Worm (Caenorhabditis elegans): Measurements from ENCODE around the gene igdb-2.
A peak's percentile ranks its signal among the peaks of the same experiment; 100 is the strongest.

The igdb-2 gene

ce11 chrIV:12429504-12429903 lies 39.0 kb upstream of the igdb-2 start (continued):
- TF ChIP-seq sdz-12 (GFP tag; optimal IDR thresholded peaks at IDR 0.05) = no peak
- TF ChIP-seq daf-16 (GFP tag; optimal IDR thresholded peaks at IDR 0.05) = no peak
- TF ChIP-seq daf-16 (tag; optimal IDR thresholded peaks at IDR 0.05) = no peak
- TF ChIP-seq jun-1 (tag; optimal IDR thresholded peaks at IDR 0.05) = no peak

DNA sequence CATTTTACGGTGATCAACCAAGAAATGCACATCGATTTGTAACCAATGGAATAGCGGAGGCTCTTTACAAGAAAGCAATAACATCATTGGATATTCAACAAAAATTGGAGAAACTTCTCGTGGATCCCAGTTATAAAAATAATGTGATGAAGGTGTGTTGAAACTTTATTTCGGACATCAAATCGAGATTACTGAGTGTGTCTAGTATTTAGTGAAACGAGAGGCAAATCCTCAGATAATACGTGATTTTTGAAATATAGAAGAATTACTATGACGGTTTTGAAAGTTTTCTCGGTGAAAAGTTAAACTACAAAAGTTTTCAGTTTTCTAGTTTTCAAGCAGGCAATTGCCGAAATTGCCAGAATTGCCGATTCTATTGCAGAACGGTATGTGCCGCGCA lies 36.7 kb upstream of the igdb-2 start:
- TF ChIP-seq jun-1 (tag; optimal IDR thresholded peaks at IDR 0.05) = no peak
- peak; percentile 92 for TF ChIP-seq aha-1 (tag)

DNA sequence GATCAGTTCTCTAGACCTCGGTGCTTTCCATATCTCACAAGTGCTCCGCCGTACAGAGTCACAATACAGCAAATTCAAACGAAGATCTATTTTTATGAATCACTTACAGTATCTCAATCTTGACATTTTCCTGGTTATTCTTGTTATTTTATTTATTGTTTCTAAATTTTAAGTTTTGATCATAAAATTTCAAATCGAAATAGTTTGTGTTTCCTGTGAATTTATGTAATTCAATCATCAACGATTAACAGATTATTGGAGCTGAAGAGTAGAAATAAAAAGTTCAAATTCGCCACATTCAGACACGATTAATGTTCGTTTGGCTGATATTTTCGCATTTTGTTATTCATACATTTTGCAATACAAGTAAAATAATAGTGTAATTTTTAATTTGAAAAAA lies 36.1 kb upstream of the igdb-2 start, which contains the start of gene clec-184:
clec-184 (plus strand) TSS at position 301 of the 400 bp plus-strand sequence.
- TF ChIP-seq snpc-4 (tag; optimal IDR thresholded peaks at IDR 0.05) (no peak), dmd-6 (GFP tag; IDR thresholded peaks at IDR 0.05) (no peak), hlh-30 (tag; optimal IDR thresholded peaks at IDR 0.05; ENCODE audit: insufficient read depth) (no peak), pqm-1 (tag; optimal IDR thresholded peaks at IDR 0.05) (no peak), hif-1 (tag; optimal IDR thresholded peaks at IDR 0.05) (no peak), mdl-1 (tag; optimal IDR thresholded peaks at IDR 0.05) (no peak), lin-13 (GFP tag; optimal IDR thresholded peaks at IDR 0.05) (no peak), lin-38 (GFP tag; IDR thresholded peaks at IDR 0.05) (no peak), sdz-12 (GFP tag; optimal IDR thresholded peaks at IDR 0.05) (no peak), egl-27 (tag; optimal IDR thresholded peaks at IDR 0.05) (no peak)

ce11 chrIV:12435442-12435841 lies 33.0 kb upstream of the igdb-2 start, which contains the start of gene irg-4:
Gene irg-4, plus strand, starts transcription at chrIV:12435833.
- TF ChIP-seq nhr-111 (GFP tag; optimal IDR thresholded peaks at IDR 0.05) (no peak), F37D6.2 (tag; optimal IDR thresholded peaks at IDR 0.05) (no peak), egl-43 (GFP tag; IDR thresholded peaks at IDR 0.05) (no peak), pqm-1 (tag; optimal IDR thresholded peaks at IDR 0.05) (peak; percentile 93), tag-97 (GFP tag; IDR thresholded peaks at IDR 0.05) (no peak), nhr-28 (tag; optimal IDR thresholded peaks at IDR 0.05) (peak; percentile 81), nhr-77 (tag; optimal IDR thresholded peaks at IDR 0.05) (peak; percentile 19), hlh-11 (tag; optimal IDR thresholded peaks at IDR 0.05) (peak; percentile 42), php-3 (GFP tag; IDR thresholded peaks at IDR 0.05) (0 out of 2 replicates have a peak, but pooled peaks have one; percentile 27), daf-16 (GFP tag; optimal IDR thresholded peaks at IDR 0.05) (no peak), daf-16 (tag; optimal IDR thresholded peaks at IDR 0.05) (peak; percentile 55), zip-2 (tag; optimal IDR thresholded peaks at IDR 0.05) (no peak), lin-1 (GFP tag; IDR thresholded peaks at IDR 0.05) (0 out of 2 replicates have a peak, but pooled peaks have one; percentile 19)

- TF ChIP-seq F37D6.2 (tag; optimal IDR thresholded peaks at IDR 0.05) (no peak), attf-4 (tag; optimal IDR thresholded peaks at IDR 0.05) (no peak), R02D3.7 (tag; optimal IDR thresholded peaks at IDR 0.05) (no peak), nhr-11 (tag; optimal IDR thresholded peaks at IDR 0.05) (no peak), lin-13 (GFP tag; optimal IDR thresholded peaks at IDR 0.05) (no peak)
Measured at ce11 chrIV:12438359-12438758, 30.1 kb upstream of the igdb-2 start, which contains the start of gene clec-185. Gene clec-185, plus strand, starts transcription at chrIV:12438659.

- no peak for TF ChIP-seq aha-1 (tag)
Measured at ce11 chrIV:12441715-12442114, 26.7 kb upstream of the igdb-2 start, which contains the start of gene C25G4.17. Gene C25G4.17, plus strand, starts transcription at chrIV:12442015.

DNA sequence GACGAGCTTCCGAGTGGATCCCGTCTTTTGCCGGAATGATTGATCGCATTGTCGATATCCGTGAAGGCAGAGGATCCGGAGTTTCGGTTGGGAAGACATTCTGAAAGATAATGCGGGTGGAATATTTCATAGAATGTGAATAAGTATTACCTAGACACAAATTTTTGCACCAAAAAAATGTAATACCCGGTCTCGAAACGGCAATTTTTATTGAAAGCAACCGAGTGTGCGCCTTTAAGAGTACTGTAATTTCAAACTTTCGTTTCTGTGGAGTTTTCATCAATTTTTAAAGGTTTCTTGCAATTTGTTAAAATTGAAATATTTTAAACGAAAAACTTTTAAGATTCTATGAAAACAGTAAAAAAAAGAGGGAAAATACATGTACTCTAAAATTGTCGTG lies 24.5 kb upstream of the igdb-2 start, which contains the start of gene C25G4.2:
C25G4.2 (minus strand) TSS at position 100 of the 400 bp plus-strand sequence.
- no peak for TF ChIP-seq F37D6.2 (tag; optimal IDR thresholded peaks at IDR 0.05)
- TF ChIP-seq attf-4 (tag; optimal IDR thresholded peaks at IDR 0.05) = no peak
- no peak for TF ChIP-seq saeg-2 (GFP tag; IDR thresholded peaks at IDR 0.05)
- TF ChIP-seq aha-1 (tag) = peak; percentile 96
